Worm (Caenorhabditis elegans) whole organism, L4 larva: Measurements from ENCODE around the gene frm-2.

Experiments used
- D1046.2 ChIP-seq: fragments of 200-800 bp; sonication (Bioruptor generic); IDR thresholded peaks from 2 replicates; pipeline ENCODE4 v1.3.6; 2022; ENCODE audit warnings: missing genetic modification characterization, missing compliant biosample characterization
- F26F4.8 ChIP-seq: fragments of 200-800 bp; sonication (Bioruptor generic); conservative IDR thresholded peaks from 2 replicates; pipeline ENCODE4 v1.3.6; 2022; ENCODE audit warnings: missing genetic modification characterization, missing compliant biosample characterization
- F44E2.7 ChIP-seq: fragments of 200-800 bp; sonication (Bioruptor generic); IDR thresholded peaks from 2 replicates; pipeline ENCODE4 v2.1.2; 2022; ENCODE audit warnings: missing genetic modification characterization, missing compliant biosample characterization
- F49E8.2 ChIP-seq: sonication (generic microtip); optimal IDR thresholded peaks from 2 replicates; lab custom pipeline; 2016; ENCODE audit warnings: missing compliant biosample characterization, mild to moderate bottlenecking, missing genetic modification characterization, borderline replicate concordance
- R02D3.7 ChIP-seq: fragments of 150-350 bp; sonication (generic microtip); optimal IDR thresholded peaks from 3 replicates; lab custom pipeline; 2014; ENCODE audit warnings: missing biosample characterization, missing genetic modification characterization
- Y75B8A.6 ChIP-seq: fragments of 200-800 bp; sonication (Bioruptor generic); IDR thresholded peaks from 2 replicates; pipeline ENCODE4 v1.3.6; 2022; ENCODE audit warnings: missing genetic modification reagents, missing genetic modification characterization, missing compliant biosample characterization
- arid-1 ChIP-seq: fragments of 200-800 bp; sonication (Bioruptor generic); conservative IDR thresholded peaks from 2 replicates; pipeline ENCODE4 v1.3.6; 2022; ENCODE audit warnings: missing genetic modification reagents, missing genetic modification characterization, missing compliant biosample characterization
- ceh-20 ChIP-seq: fragments of 200-800 bp; sonication (Bioruptor generic); IDR thresholded peaks from 2 replicates; pipeline ENCODE4 v1.3.6; 2022; ENCODE audit warnings: missing genetic modification reagents, missing genetic modification characterization, missing compliant biosample characterization
- ceh-32 ChIP-seq: sonication (generic microtip); optimal IDR thresholded peaks from 2 replicates; lab custom pipeline; 2016; ENCODE audit warnings: mild to moderate bottlenecking, missing genetic modification characterization, missing compliant biosample characterization; ENCODE audit not compliant: poor library complexity
- daf-12 ChIP-seq: fragments of 150-350 bp; optimal IDR thresholded peaks from 2 replicates; lab custom pipeline; 2014; ENCODE audit warnings: missing biosample characterization, missing genetic modification reagents, missing genetic modification characterization
- daf-16 ChIP-seq, 3 experiments: sonication (generic microtip); optimal IDR thresholded peaks; 2 replicates each; lab custom pipeline; 2016 to 2017; ENCODE audit warnings: missing genetic modification characterization in 3 of 3, missing genetic modification reagents in 3 of 3, mild to moderate bottlenecking in 2 of 3, missing compliant biosample characterization in 2 of 3, missing biosample characterization in 1 of 3, moderate library complexity in 1 of 3
- dmd-6 ChIP-seq: fragments of 200-800 bp; sonication (Bioruptor generic); IDR thresholded peaks from 2 replicates; pipeline ENCODE4 v1.3.6; 2022; ENCODE audit warnings: missing genetic modification reagents, missing genetic modification characterization, missing compliant biosample characterization
- egl-27 ChIP-seq: sonication (generic microtip); optimal IDR thresholded peaks from 3 replicates; lab custom pipeline; 2017; ENCODE audit warnings: missing biosample characterization, missing genetic modification reagents, missing genetic modification characterization
- egl-43 ChIP-seq: fragments of 200-800 bp; sonication (Bioruptor generic); IDR thresholded peaks from 2 replicates; pipeline ENCODE4 v1.3.6; 2022; ENCODE audit warnings: missing genetic modification reagents, missing genetic modification characterization, missing compliant biosample characterization
- hif-1 ChIP-seq, 2 experiments: sonication (generic microtip); optimal IDR thresholded peaks; 2 replicates each; lab custom pipeline; 2016 to 2017; ENCODE audit warnings: missing compliant biosample characterization in 2 of 2, missing genetic modification characterization in 2 of 2, missing genetic modification reagents in 2 of 2, missing genotype in 2 of 2, mild to moderate bottlenecking in 1 of 2
- hlh-11 ChIP-seq: fragments of 200-800 bp; sonication (Bioruptor generic); optimal IDR thresholded peaks from 2 replicates; lab custom pipeline; 2018; ENCODE audit warnings: mild to moderate bottlenecking, missing genetic modification characterization, missing compliant biosample characterization
- hlh-30 ChIP-seq: sonication (generic microtip); optimal IDR thresholded peaks from 2 replicates; lab custom pipeline; 2017; ENCODE audit warnings: antibody characterized with exemption, mild to moderate bottlenecking, missing genetic modification characterization, missing compliant biosample characterization; ENCODE audit not compliant: insufficient read depth
- hmg-1.1 ChIP-seq: fragments of 200-800 bp; sonication (Bioruptor generic); IDR thresholded peaks from 2 replicates; pipeline ENCODE4 v1.3.6; 2022; ENCODE audit warnings: missing genetic modification reagents, missing genetic modification characterization, missing compliant biosample characterization
- lin-1 ChIP-seq: fragments of 200-800 bp; sonication (Bioruptor generic); IDR thresholded peaks from 2 replicates; pipeline ENCODE4 v1.3.6; 2022; ENCODE audit warnings: missing genetic modification reagents, missing genetic modification characterization, missing compliant biosample characterization
- lin-13 ChIP-seq: fragments of 150-350 bp; optimal IDR thresholded peaks from 2 replicates; lab custom pipeline; 2014; ENCODE audit warnings: missing biosample characterization, missing genetic modification reagents, missing genetic modification characterization
- lin-38 ChIP-seq: fragments of 200-800 bp; sonication (Bioruptor generic); IDR thresholded peaks from 2 replicates; pipeline ENCODE4 v1.3.6; 2022; ENCODE audit warnings: missing genetic modification reagents, missing genetic modification characterization, missing compliant biosample characterization
- madf-5 ChIP-seq, 2 experiments: fragments of 200-800 bp; sonication (Bioruptor generic); IDR thresholded peaks; 2 replicates each; pipeline ENCODE4 v1.3.6; 2022; ENCODE audit warnings: missing compliant biosample characterization in 2 of 2, missing genetic modification characterization in 2 of 2
- mdl-1 ChIP-seq, 2 experiments: fragments of 150-350 bp in 1 of 2; sonication (generic microtip) in 1 of 2; optimal IDR thresholded peaks; 2 replicates each; lab custom pipeline; 2014 to 2017; ENCODE audit warnings: missing biosample characterization in 2 of 2, missing genetic modification characterization in 2 of 2
- mep-1 ChIP-seq: fragments of 150-350 bp; sonication (generic microtip); optimal IDR thresholded peaks from 3 replicates; lab custom pipeline; 2014; ENCODE audit warnings: missing biosample characterization, missing genetic modification characterization
- mes-2 ChIP-seq: sonication (generic microtip); optimal IDR thresholded peaks from 2 replicates; lab custom pipeline; 2016; ENCODE audit warnings: missing genotype, mild to moderate bottlenecking, missing genetic modification characterization, missing compliant biosample characterization; ENCODE audit not compliant: poor library complexity, severe bottlenecking
- nhr-10 ChIP-seq: fragments of 150-350 bp; optimal IDR thresholded peaks from 2 replicates; lab custom pipeline; 2014; ENCODE audit warnings: missing biosample characterization, missing genetic modification characterization
- nhr-102 ChIP-seq: sonication (generic microtip); optimal IDR thresholded peaks from 2 replicates; lab custom pipeline; 2016; ENCODE audit warnings: mild to moderate bottlenecking, missing genetic modification characterization, moderate library complexity, missing compliant biosample characterization
- nhr-11 ChIP-seq: fragments of 150-350 bp; optimal IDR thresholded peaks from 2 replicates; lab custom pipeline; 2014; ENCODE audit warnings: missing biosample characterization, missing genetic modification characterization
- nhr-237 ChIP-seq: sonication (generic microtip); optimal IDR thresholded peaks from 2 replicates; lab custom pipeline; 2017; ENCODE audit warnings: missing biosample characterization, missing genetic modification characterization
- nhr-25 ChIP-seq: sonication (generic microtip); optimal IDR thresholded peaks from 2 replicates; lab custom pipeline; 2017; ENCODE audit warnings: missing genetic modification characterization, mild to moderate bottlenecking, missing compliant biosample characterization, antibody characterized with exemption, moderate library complexity, borderline replicate concordance; ENCODE audit not compliant: insufficient read depth
- nhr-28 ChIP-seq: fragments of 150-350 bp; optimal IDR thresholded peaks from 2 replicates; lab custom pipeline; 2014; ENCODE audit warnings: missing biosample characterization, missing genetic modification characterization
- nhr-41 ChIP-seq: fragments of 200-800 bp; sonication (Bioruptor generic); IDR thresholded peaks from 2 replicates; pipeline ENCODE4 v1.3.6; 2022; ENCODE audit warnings: missing genetic modification reagents, missing genetic modification characterization, missing compliant biosample characterization
- nhr-42 ChIP-seq: fragments of 200-800 bp; sonication (Bioruptor generic); IDR thresholded peaks from 2 replicates; pipeline ENCODE4 v1.3.6; 2022; ENCODE audit warnings: missing genetic modification characterization, missing compliant biosample characterization
- nhr-6 ChIP-seq: fragments of 150-350 bp; optimal IDR thresholded peaks from 2 replicates; lab custom pipeline; 2014; ENCODE audit warnings: missing biosample characterization, missing genetic modification characterization
- nhr-76 ChIP-seq: fragments of 150-350 bp; optimal IDR thresholded peaks from 2 replicates; lab custom pipeline; 2014; ENCODE audit warnings: missing biosample characterization, missing genetic modification characterization
- php-3 ChIP-seq: fragments of 200-800 bp; sonication (Bioruptor generic); IDR thresholded peaks from 2 replicates; pipeline ENCODE4 v1.3.6; 2022; ENCODE audit warnings: missing genetic modification reagents, missing genetic modification characterization, missing compliant biosample characterization
- pqm-1 ChIP-seq: sonication (generic microtip); optimal IDR thresholded peaks from 2 replicates; lab custom pipeline; 2017; ENCODE audit warnings: missing biosample characterization, missing genetic modification characterization
- saeg-2 ChIP-seq: fragments of 200-800 bp; sonication (Bioruptor generic); IDR thresholded peaks from 2 replicates; pipeline ENCODE4 v1.3.6; 2022; ENCODE audit warnings: missing genetic modification reagents, missing genetic modification characterization, missing compliant biosample characterization
- set-16 ChIP-seq: fragments of 200-800 bp; sonication (Bioruptor generic); IDR thresholded peaks from 2 replicates; pipeline ENCODE4 v1.3.6; 2022; ENCODE audit warnings: missing genetic modification reagents, missing genetic modification characterization, missing compliant biosample characterization
- snpc-1.2 ChIP-seq: fragments of 200-800 bp; sonication (Bioruptor generic); IDR thresholded peaks from 2 replicates; pipeline ENCODE4 v1.3.6; 2022; ENCODE audit warnings: missing genetic modification reagents, missing genetic modification characterization, missing compliant biosample characterization
- spr-3 ChIP-seq: fragments of 200-800 bp; sonication (Bioruptor generic); optimal IDR thresholded peaks from 2 replicates; lab custom pipeline; 2018; ENCODE audit warnings: mild to moderate bottlenecking, missing genetic modification characterization, missing compliant biosample characterization
- tra-1 ChIP-seq: fragments of 200-800 bp; sonication (Bioruptor generic); IDR thresholded peaks from 2 replicates; pipeline ENCODE4 v1.3.6; 2022; ENCODE audit warnings: missing genetic modification reagents, missing genetic modification characterization, missing compliant biosample characterization
- unc-130 ChIP-seq: sonication (generic microtip); optimal IDR thresholded peaks from 2 replicates; lab custom pipeline; 2016; ENCODE audit warnings: missing genetic modification reagents, missing genetic modification characterization, missing compliant biosample characterization
- unc-62 ChIP-seq, 3 experiments: fragments of 150-350 bp in 1 of 3; sonication (generic microtip); optimal IDR thresholded peaks in 2 of 3; peaks in 1 of 3; 1 replicate in 1 of 3; 2 replicates in 2 of 3; lab custom pipeline; 2014 to 2017; ENCODE audit warnings: missing biosample characterization in 3 of 3, missing genetic modification characterization in 3 of 3, missing genetic modification reagents in 3 of 3, missing genotype in 1 of 3
- vab-7 ChIP-seq: fragments of 200-800 bp; sonication (Bioruptor generic); IDR thresholded peaks from 2 replicates; pipeline ENCODE4 v1.3.6; 2022; ENCODE audit warnings: missing genetic modification reagents, missing genetic modification characterization, missing compliant biosample characterization
- zip-2 ChIP-seq: fragments of 150-350 bp; optimal IDR thresholded peaks from 2 replicates; lab custom pipeline; 2014; ENCODE audit warnings: missing biosample characterization, missing genetic modification characterization
- ztf-7 ChIP-seq: fragments of 150-350 bp; optimal IDR thresholded peaks from 2 replicates; lab custom pipeline; 2014; ENCODE audit warnings: missing biosample characterization, missing genetic modification characterization

frm-2 gene

ce11 chrIII:5950756-5951345 is 31.1 kb downstream of the frm-2 start:
- no peak for TF ChIP-seq dmd-6 (GFP tag; lab: Robert Waterston, UW)
- TF ChIP-seq lin-1, result 0 out of 2 replicates have a peak, but pooled peaks have one; percentile 20
- no peak for TF ChIP-seq tra-1
- peak; percentile 12 for TF ChIP-seq pqm-1 (tag; lab: Kevin White, UChicago)
- TF ChIP-seq F49E8.2, result no peak
- TF ChIP-seq mes-2, result peak; percentile 32
- TF ChIP-seq saeg-2 (GFP tag; lab: Robert Waterston, UW), result no peak
- TF ChIP-seq nhr-28 (tag; lab: Kevin White, UChicago), result peak; percentile 8
- peak; percentile 42 for TF ChIP-seq hlh-11
- no peak for TF ChIP-seq ztf-7
- TF ChIP-seq nhr-6 (tag; lab: Kevin White, UChicago), result no peak
- no peak for TF ChIP-seq Y75B8A.6 (GFP tag; lab: Robert Waterston, UW)
- no peak for TF ChIP-seq R02D3.7
- no peak for TF ChIP-seq vab-7 (GFP tag; lab: Robert Waterston, UW)
- no peak for TF ChIP-seq unc-130 (GFP tag; lab: Kevin White, UChicago)
- no peak for TF ChIP-seq nhr-237 (tag; lab: Kevin White, UChicago)
- TF ChIP-seq hif-1 (tag; optimal IDR thresholded peaks at IDR 0.05; lab: Kevin White, UChicago), result no peak
- TF ChIP-seq nhr-41, result no peak
- peak; percentile 14; the same call in 1 of the 2 replicates for TF ChIP-seq php-3 (GFP tag; lab: Robert Waterston, UW)
- TF ChIP-seq lin-38, result no peak
- peak; percentile 26; the same call in 1 of the 2 replicates for TF ChIP-seq hmg-1.1
- peak; percentile 15 for TF ChIP-seq hlh-30 (tag; lab: Kevin White, UChicago)
- no peak for TF ChIP-seq ceh-32 (tag; lab: Kevin White, UChicago)
- TF ChIP-seq mep-1 (tag; lab: Kevin White, UChicago), result no peak
- TF ChIP-seq unc-62 (GFP tag; optimal IDR thresholded peaks at IDR 0.05 in 1 of 2; lab: Kevin White, UChicago), result peak in 1 of 2 experiments; percentile 93
- no peak for TF ChIP-seq unc-62 (tag; optimal IDR thresholded peaks at IDR 0.05; lab: Kevin White, UChicago)
- TF ChIP-seq ceh-20 (GFP tag; lab: Robert Waterston, UW), result no peak
- no peak for TF ChIP-seq F26F4.8 (GFP tag; lab: Robert Waterston, UW)
- TF ChIP-seq daf-16 (GFP tag; optimal IDR thresholded peaks at IDR 0.05; lab: Kevin White, UChicago), result no peak
- TF ChIP-seq daf-16 (tag; optimal IDR thresholded peaks at IDR 0.05; lab: Kevin White, UChicago), result peak; percentile 55
- 0 out of 4 replicates have a peak, but pooled peaks have one; percentile 25 to 49 for TF ChIP-seq madf-5 (GFP tag; IDR thresholded peaks at IDR 0.05; lab: Robert Waterston, UW)

ce11 chrIII:5949817-5950216 is 32.1 kb downstream of the frm-2 start:
- no peak for TF ChIP-seq arid-1 (GFP tag; lab: Robert Waterston, UW)
- no peak for TF ChIP-seq nhr-237 (tag; lab: Kevin White, UChicago)
- no peak for TF ChIP-seq snpc-1.2 (GFP tag; lab: Robert Waterston, UW)
- peak; percentile 4 for TF ChIP-seq nhr-11 (tag; lab: Kevin White, UChicago)
- no peak for TF ChIP-seq nhr-42
- no peak for TF ChIP-seq nhr-10 (tag; lab: Kevin White, UChicago)
- TF ChIP-seq lin-13, result no peak
- TF ChIP-seq F44E2.7 (GFP tag; lab: Robert Waterston, UW), result no peak
- TF ChIP-seq nhr-25 (tag; lab: Kevin White, UChicago), result no peak
- peak in 1 of 2 experiments; percentile 56 for TF ChIP-seq daf-16 (GFP tag; optimal IDR thresholded peaks at IDR 0.05; lab: Kevin White, UChicago)
- no peak for TF ChIP-seq daf-16 (tag; optimal IDR thresholded peaks at IDR 0.05; lab: Kevin White, UChicago)
- TF ChIP-seq mdl-1 (tag; optimal IDR thresholded peaks at IDR 0.05; lab: Kevin White, UChicago), result no peak
- TF ChIP-seq tra-1, result no peak
- peak in 1 of 2 experiments; percentile 94 for TF ChIP-seq unc-62 (GFP tag; optimal IDR thresholded peaks at IDR 0.05 in 1 of 2; lab: Kevin White, UChicago)
- TF ChIP-seq unc-62 (tag; optimal IDR thresholded peaks at IDR 0.05; lab: Kevin White, UChicago), result no peak
- TF ChIP-seq zip-2, result no peak
- no peak for TF ChIP-seq daf-12
- no peak for TF ChIP-seq nhr-102 (tag; lab: Kevin White, UChicago)
- TF ChIP-seq F49E8.2, result no peak
- TF ChIP-seq nhr-28 (tag; lab: Kevin White, UChicago), result no peak
- TF ChIP-seq egl-43 (GFP tag; lab: Robert Waterston, UW), result 0 out of 2 replicates have a peak, but pooled peaks have one; percentile 5
- no peak for TF ChIP-seq nhr-76 (tag; lab: Kevin White, UChicago)
- TF ChIP-seq unc-130 (GFP tag; lab: Kevin White, UChicago), result no peak
- TF ChIP-seq saeg-2 (GFP tag; lab: Robert Waterston, UW), result no peak
- peak; percentile 48; the same call in 1 of the 2 replicates for TF ChIP-seq set-16 (GFP tag; lab: Robert Waterston, UW)
- no peak for TF ChIP-seq egl-27 (tag; lab: Kevin White, UChicago)
- no peak for TF ChIP-seq D1046.2 (GFP tag; lab: Robert Waterston, UW)
- TF ChIP-seq spr-3 (GFP tag; lab: Kevin White, UChicago), result no peak
